Fruit fly (Drosophila melanogaster) whole organism, embryonic: Measurements from ENCODE around the gene CG32668.

Experiments used
- Abd-B ChIP-seq: fragments of 200-800 bp; sonication (Bioruptor generic); optimal IDR thresholded peaks from 2 replicates; lab custom pipeline; 2018; ENCODE audit warnings: missing biosample characterization, mild to moderate bottlenecking, missing genetic modification characterization, moderate library complexity
- CG10274 ChIP-seq: fragments of 200-800 bp; sonication (Bioruptor generic); optimal IDR thresholded peaks from 3 replicates; lab custom pipeline; 2017; ENCODE audit warnings: missing biosample characterization, mild to moderate bottlenecking, missing genetic modification characterization
- CG10321 ChIP-seq: fragments of 200-800 bp; sonication (Bioruptor generic); IDR thresholded peaks from 2 replicates; pipeline ENCODE4 v1.3.6; 2022; ENCODE audit warnings: missing biosample characterization, missing genetic modification characterization
- CG10565 ChIP-seq: fragments of 200-800 bp; sonication (Bioruptor generic); optimal IDR thresholded peaks from 3 replicates; lab custom pipeline; 2016; ENCODE audit warnings: missing biosample characterization, mild to moderate bottlenecking, missing genetic modification characterization
- CG11456 ChIP-seq: fragments of 200-800 bp; sonication (Bioruptor generic); IDR thresholded peaks from 3 replicates; pipeline ENCODE4 v1.3.6; 2022; ENCODE audit warnings: missing biosample characterization, missing genetic modification characterization
- CG11504 ChIP-seq: fragments of 200-800 bp; sonication (Bioruptor generic); optimal IDR thresholded peaks from 3 replicates; lab custom pipeline; 2019; ENCODE audit warnings: missing biosample characterization, mild to moderate bottlenecking, missing genetic modification characterization, moderate library complexity
- CG11695 ChIP-seq: fragments of 200-800 bp; sonication (Bioruptor generic); IDR thresholded peaks from 3 replicates; pipeline ENCODE4 v1.3.6; 2022; ENCODE audit warnings: missing biosample characterization, missing genetic modification characterization
- CG12391 ChIP-seq: fragments of 200-800 bp; sonication (Bioruptor generic); optimal IDR thresholded peaks from 3 replicates; lab custom pipeline; 2018; ENCODE audit warnings: missing biosample characterization, mild to moderate bottlenecking, missing genetic modification characterization, moderate library complexity
- CG14441 ChIP-seq: fragments of 200-800 bp; sonication (Bioruptor generic); IDR thresholded peaks from 2 replicates; pipeline ENCODE4 v1.3.6; 2022; ENCODE audit warnings: missing biosample characterization, missing genetic modification characterization
- CG1602 ChIP-seq: fragments of 200-800 bp; sonication (Bioruptor generic); optimal IDR thresholded peaks from 3 replicates; lab custom pipeline; 2016; ENCODE audit warnings: missing biosample characterization, missing genetic modification characterization
- CG17328 ChIP-seq: fragments of 200-800 bp; sonication (Bioruptor generic); IDR thresholded peaks from 2 replicates; pipeline ENCODE4 v1.3.6; 2022; ENCODE audit warnings: missing biosample characterization, missing genetic modification characterization
- CG31365 ChIP-seq: fragments of 200-800 bp; sonication (Bioruptor generic); optimal IDR thresholded peaks from 2 replicates; lab custom pipeline; 2018; ENCODE audit warnings: missing biosample characterization, mild to moderate bottlenecking, missing genetic modification characterization
- CG43689 ChIP-seq: fragments of 200-800 bp; sonication (Bioruptor generic); IDR thresholded peaks from 2 replicates; pipeline ENCODE4 v1.3.6; 2022; ENCODE audit warnings: missing biosample characterization, missing genetic modification characterization
- CG4820 ChIP-seq: fragments of 200-800 bp; sonication (Bioruptor generic); optimal IDR thresholded peaks from 3 replicates; lab custom pipeline; 2016; ENCODE audit warnings: missing biosample characterization, missing genetic modification characterization
- CG6813 ChIP-seq: fragments of 200-800 bp; sonication (Bioruptor generic); optimal IDR thresholded peaks from 2 replicates; lab custom pipeline; 2017; ENCODE audit warnings: missing biosample characterization, missing genetic modification characterization, mild to moderate bottlenecking, moderate library complexity, missing genetic modification reagents
- CG7987 ChIP-seq: fragments of 200-800 bp; sonication (Bioruptor generic); optimal IDR thresholded peaks from 2 replicates; lab custom pipeline; 2018; ENCODE audit warnings: missing biosample characterization, mild to moderate bottlenecking, missing genetic modification characterization, moderate library complexity
- CG9609 ChIP-seq: fragments of 200-800 bp; sonication (Bioruptor generic); optimal IDR thresholded peaks from 3 replicates; lab custom pipeline; 2016; ENCODE audit warnings: missing biosample characterization, missing genetic modification characterization
- Dfd ChIP-seq, 2 experiments: fragments of >200 bp; optimal IDR thresholded peaks; 2 replicates each; lab custom pipeline; 2017; ENCODE audit warnings: missing biosample characterization in 2 of 2, missing genetic modification characterization in 2 of 2
- Lim3 ChIP-seq: fragments of 200-800 bp; sonication (Bioruptor generic); IDR thresholded peaks from 2 replicates; pipeline ENCODE4 v1.3.6; 2022; ENCODE audit warnings: missing biosample characterization, missing genetic modification characterization
- MBD-R2 ChIP-seq: fragments of 200-800 bp; sonication (Bioruptor generic); IDR thresholded peaks from 2 replicates; pipeline ENCODE4 v1.3.6; 2022; ENCODE audit warnings: missing biosample characterization, missing genetic modification characterization
- Max ChIP-seq: fragments of 200-800 bp; sonication (Bioruptor generic); optimal IDR thresholded peaks from 2 replicates; lab custom pipeline; 2016; ENCODE audit warnings: missing biosample characterization, mild to moderate bottlenecking, missing genetic modification characterization
- Med ChIP-seq: fragments of 200-800 bp; sonication (Bioruptor generic); peaks from one replicate; lab custom pipeline; 2016; ENCODE audit warnings: missing biosample characterization, missing genetic modification characterization, mild to moderate bottlenecking, inconsistent platforms, moderate library complexity
- Opbp ChIP-seq: fragments of 200-800 bp; sonication (Bioruptor generic); IDR thresholded peaks from 3 replicates; pipeline ENCODE4 v1.3.6; 2022; ENCODE audit warnings: missing biosample characterization, missing genetic modification characterization; ENCODE audit not compliant: partially characterized antibody
- Poxn ChIP-seq: fragments of 200-800 bp; sonication (Bioruptor generic); IDR thresholded peaks from 2 replicates; pipeline ENCODE4 v1.3.6; 2022; ENCODE audit warnings: missing biosample characterization, missing genetic modification characterization
- Ptx1 ChIP-seq: fragments of 200-800 bp; sonication (Bioruptor generic); IDR thresholded peaks from 2 replicates; pipeline ENCODE4 v1.3.6; 2022; ENCODE audit warnings: missing biosample characterization, missing genetic modification characterization
- Sin3A ChIP-seq: fragments of >200 bp; optimal IDR thresholded peaks from 2 replicates; lab custom pipeline; 2018
- Six4 ChIP-seq: fragments of 200-800 bp; sonication (Bioruptor generic); optimal IDR thresholded peaks from 2 replicates; lab custom pipeline; 2016; ENCODE audit warnings: missing biosample characterization, missing genetic modification characterization
- Ssrp ChIP-seq: fragments of 200-800 bp; sonication (Bioruptor generic); optimal IDR thresholded peaks from 2 replicates; lab custom pipeline; 2018; ENCODE audit warnings: missing biosample characterization, mild to moderate bottlenecking, missing genetic modification characterization, moderate library complexity
- bowl ChIP-seq: fragments of 200-800 bp; sonication (Bioruptor generic); IDR thresholded peaks from 2 replicates; pipeline ENCODE4 v1.3.6; 2022; ENCODE audit warnings: missing biosample characterization, missing genetic modification characterization
- bsh ChIP-seq, 2 experiments: fragments of 200-800 bp; sonication (Bioruptor generic); optimal IDR thresholded peaks; 2 replicates each; lab custom pipeline; 2017 to 2018; ENCODE audit warnings: mild to moderate bottlenecking in 2 of 2, missing biosample characterization in 2 of 2, missing genetic modification characterization in 2 of 2, moderate library complexity in 1 of 2
- cwo ChIP-seq: fragments of 200-800 bp; sonication (Bioruptor generic); optimal IDR thresholded peaks from 3 replicates; lab custom pipeline; 2017; ENCODE audit warnings: missing biosample characterization, missing genetic modification characterization, mild to moderate bottlenecking, moderate library complexity, missing genetic modification reagents
- dm ChIP-seq: fragments of 200-800 bp; sonication (Bioruptor generic); optimal IDR thresholded peaks from 3 replicates; lab custom pipeline; 2016; ENCODE audit warnings: missing biosample characterization, missing genetic modification characterization
- dmrt99B ChIP-seq: fragments of 200-800 bp; sonication (Bioruptor generic); optimal IDR thresholded peaks from 2 replicates; lab custom pipeline; 2018; ENCODE audit warnings: missing biosample characterization, mild to moderate bottlenecking, missing genetic modification characterization, moderate library complexity
- gem ChIP-seq: fragments of 200-800 bp; sonication (Bioruptor generic); optimal IDR thresholded peaks from 2 replicates; lab custom pipeline; 2019; ENCODE audit warnings: missing biosample characterization, mild to moderate bottlenecking, missing genetic modification characterization, moderate library complexity
- gsb-n ChIP-seq: fragments of 200-800 bp; sonication (Bioruptor generic); optimal IDR thresholded peaks from 3 replicates; lab custom pipeline; 2018; ENCODE audit warnings: missing biosample characterization, mild to moderate bottlenecking, missing genetic modification characterization
- hkb ChIP-seq, 2 experiments: fragments of 200-800 bp in 1 of 2; fragments of >200 bp in 1 of 2; sonication (Bioruptor generic) in 1 of 2; IDR thresholded peaks in 1 of 2; optimal IDR thresholded peaks in 1 of 2; 2 replicates each; pipeline versions ENCODE4 v1.3.6 to Lab custom; 2017 to 2022; ENCODE audit warnings: missing biosample characterization in 1 of 2, missing genetic modification characterization in 1 of 2
- insv ChIP-seq, 2 experiments: fragments of 200-800 bp; sonication (Bioruptor generic); optimal IDR thresholded peaks; 3 replicates each; lab custom pipeline; 2016 to 2018; ENCODE audit warnings: missing biosample characterization in 2 of 2, missing genetic modification characterization in 2 of 2
- klu ChIP-seq: fragments of 200-800 bp; sonication (Bioruptor generic); IDR thresholded peaks from 2 replicates; pipeline ENCODE4 v1.3.6; 2022; ENCODE audit warnings: missing biosample characterization, missing genetic modification characterization
- lab ChIP-seq: fragments of 200-800 bp; sonication (Bioruptor generic); optimal IDR thresholded peaks from 3 replicates; lab custom pipeline; 2017; ENCODE audit warnings: missing biosample characterization, missing genetic modification characterization, mild to moderate bottlenecking, moderate library complexity, missing genetic modification reagents
- p53 ChIP-seq: fragments of 200-800 bp; sonication (Bioruptor generic); optimal IDR thresholded peaks from 2 replicates; lab custom pipeline; 2016; ENCODE audit warnings: missing biosample characterization, missing genetic modification characterization
- phol ChIP-seq: fragments of 200-800 bp; sonication (Bioruptor generic); optimal IDR thresholded peaks from 3 replicates; lab custom pipeline; 2018; ENCODE audit warnings: missing biosample characterization, mild to moderate bottlenecking, missing genetic modification characterization, moderate library complexity
- pita ChIP-seq: fragments of 200-800 bp; sonication (Bioruptor generic); optimal IDR thresholded peaks from 2 replicates; lab custom pipeline; 2017; ENCODE audit warnings: missing biosample characterization, mild to moderate bottlenecking, missing genetic modification characterization
- sd ChIP-seq: fragments of 200-800 bp; sonication (Bioruptor generic); optimal IDR thresholded peaks from 3 replicates; lab custom pipeline; 2018; ENCODE audit warnings: missing biosample characterization, mild to moderate bottlenecking, missing genetic modification characterization, moderate library complexity
- sens ChIP-seq: fragments of 200-800 bp; sonication (Bioruptor generic); peaks from one replicate; lab custom pipeline; 2016; ENCODE audit warnings: missing biosample characterization, missing genetic modification characterization
- slbo ChIP-seq: fragments of 200-800 bp; sonication (Bioruptor generic); IDR thresholded peaks from 2 replicates; pipeline ENCODE4 v1.3.6; 2022; ENCODE audit warnings: missing biosample characterization, missing genetic modification characterization
- stwl ChIP-seq: fragments of 200-800 bp; sonication (Bioruptor generic); optimal IDR thresholded peaks from 3 replicates; lab custom pipeline; 2018; ENCODE audit warnings: missing biosample characterization, mild to moderate bottlenecking, missing genetic modification characterization, moderate library complexity
- sug ChIP-seq: fragments of 200-800 bp; optimal IDR thresholded peaks from 2 replicates; lab custom pipeline; 2019; ENCODE audit warnings: missing biosample characterization, mild to moderate bottlenecking, missing genetic modification characterization, moderate library complexity
- tin ChIP-seq: fragments of 200-800 bp; sonication (Bioruptor generic); optimal IDR thresholded peaks from 3 replicates; lab custom pipeline; 2016; ENCODE audit warnings: missing biosample characterization, missing genetic modification characterization
- vvl ChIP-seq: fragments of 200-800 bp; sonication (Bioruptor generic); IDR thresholded peaks from 2 replicates; pipeline ENCODE4 v1.3.6; 2022; ENCODE audit warnings: missing biosample characterization, missing genetic modification characterization

Gene CG32668

dm6 chrX:11108845-11109450, 50.6 kb downstream of the CG32668 start (continued):
- TF ChIP-seq sug (no peak), CG12391 (peak; percentile 23), hkb (optimal IDR thresholded peaks at IDR 0.05; lab: Kevin White, UChicago) (no peak), hkb (GFP tag; IDR thresholded peaks at IDR 0.05; lab: Robert Waterston, UW) (peak; percentile 43; the same call in 1 of the 2 replicates), p53 (no peak), cwo (GFP tag; lab: Kevin White, UChicago) (peak; percentile 5), CG11504 (tag; lab: Kevin White, UChicago) (no peak), CG10274 (no peak), bsh (GFP tag; optimal IDR thresholded peaks at IDR 0.05; lab: Kevin White, UChicago) (peak in 1 of 2 experiments; percentile 31), CG10565 (GFP tag; lab: Kevin White, UChicago) (no peak), gem (tag; lab: Kevin White, UChicago) (no peak), CG6813 (GFP tag; lab: Kevin White, UChicago) (no peak), klu (GFP tag; lab: Robert Waterston, UW) (no peak), CG31365 (tag; lab: Kevin White, UChicago) (peak; percentile 98), dm (GFP tag; lab: Kevin White, UChicago) (peak; percentile 80), CG9609 (GFP tag; lab: Kevin White, UChicago) (no peak), CG7987 (no peak), CG1602 (GFP tag; lab: Kevin White, UChicago) (no peak), Ssrp (tag; lab: Kevin White, UChicago) (no peak), Med (peak; percentile 36), Abd-B (no peak), Sin3A (lab: Kevin White, UChicago) (no peak), Lim3 (no peak), slbo (GFP tag; lab: Robert Waterston, UW) (0 out of 2 replicates have a peak, but pooled peaks have one; percentile 7), Dfd (GFP tag; optimal IDR thresholded peaks at IDR 0.05; lab: Kevin White, UChicago) (peak in 1 of 2 experiments; percentile 68), lab (GFP tag; lab: Kevin White, UChicago) (no peak), sens (peak; percentile 75), CG14441 (GFP tag; lab: Robert Waterston, UW) (peak; percentile 14; the same call in 1 of the 2 replicates), Poxn (GFP tag; lab: Robert Waterston, UW) (no peak), Ptx1 (GFP tag; lab: Robert Waterston, UW) (peak; percentile 38; the same call in 1 of the 2 replicates), gsb-n (no peak), stwl (peak; percentile 23), CG17328 (GFP tag; lab: Robert Waterston, UW) (0 out of 2 replicates have a peak, but pooled peaks have one; percentile 12), CG10321 (GFP tag; lab: Robert Waterston, UW) (no peak), insv (GFP tag; optimal IDR thresholded peaks at IDR 0.05; lab: Kevin White, UChicago) (peak in 1 of 2 experiments; percentile 89), sd (tag; lab: Kevin White, UChicago) (peak; percentile 41), vvl (GFP tag; lab: Robert Waterston, UW) (peak; percentile 36; the same call in 1 of the 2 replicates), dmrt99B (tag; lab: Kevin White, UChicago) (no peak), tin (GFP tag; lab: Kevin White, UChicago) (peak; percentile 12), bowl (GFP tag; lab: Robert Waterston, UW) (no peak), Opbp (GFP tag; lab: Robert Waterston, UW) (no peak), CG43689 (no peak), CG4820 (GFP tag; lab: Kevin White, UChicago) (no peak), phol (tag; lab: Kevin White, UChicago) (peak; percentile 12), CG11695 (GFP tag; lab: Robert Waterston, UW) (no peak), pita (no peak), Max (GFP tag; lab: Kevin White, UChicago) (peak; percentile 7), MBD-R2 (no peak), Six4 (GFP tag; lab: Kevin White, UChicago) (peak; percentile 25), CG11456 (0 out of 3 replicates have a peak, but pooled peaks have one; percentile 23)
